Fruit fly (Drosophila melanogaster): ENCODE measurements around the gene CG45065.
A peak's percentile ranks its signal among the peaks of the same experiment; 100 is the strongest.

CG45065 gene

DNA sequence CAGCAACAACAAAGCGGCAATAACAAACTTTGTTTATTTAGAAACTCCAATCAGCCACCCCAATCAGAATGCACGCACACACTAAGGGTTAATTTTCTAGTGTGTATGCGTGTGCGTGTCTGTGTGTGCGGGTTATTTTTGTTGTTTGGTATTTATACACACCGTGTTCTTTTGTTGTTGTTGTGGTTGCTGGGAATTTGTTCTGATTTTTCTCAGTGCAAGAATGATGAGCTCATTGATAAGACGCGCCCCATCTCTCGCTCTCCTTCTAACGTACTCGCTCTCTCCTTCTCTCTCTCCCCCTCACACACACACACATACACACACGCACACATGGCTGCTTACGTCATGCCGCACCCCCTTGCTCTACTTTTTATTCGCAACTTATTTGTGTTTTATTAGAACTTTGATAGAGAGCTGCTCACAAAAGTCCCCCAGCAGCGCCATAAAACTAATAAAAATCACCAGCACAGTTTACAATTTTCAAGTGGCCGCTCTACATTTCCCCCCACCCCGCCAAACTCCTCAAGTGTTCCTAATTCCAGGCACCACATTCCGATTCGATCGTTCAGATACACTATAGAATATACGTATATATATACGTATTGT is 42.5 kb downstream of the CG45065 start:
- TF ChIP-seq rgr (GFP tag; optimal IDR thresholded peaks at IDR 0.05): peak; percentile 70
- TF ChIP-seq OdsH (GFP tag; optimal IDR thresholded peaks at IDR 0.05): peak; percentile 8
- no peak for TF ChIP-seq Myc (optimal IDR thresholded peaks at IDR 0.05)
- peak in 1 of 2 experiments; percentile 63 for TF ChIP-seq foxo (GFP tag; optimal IDR thresholded peaks at IDR 0.05)
- TF ChIP-seq Abd-B (GFP tag; optimal IDR thresholded peaks at IDR 0.05): no peak
- TF ChIP-seq psq (GFP tag; optimal IDR thresholded peaks at IDR 0.05): peak; percentile 23
- no peak for TF ChIP-seq jim (GFP tag; optimal IDR thresholded peaks at IDR 0.05)
- no peak for TF ChIP-seq CG9705 (GFP tag; optimal IDR thresholded peaks at IDR 0.05)
- TF ChIP-seq pan (optimal IDR thresholded peaks at IDR 0.05): no peak
- peak; percentile 54 for TF ChIP-seq HLH106 (tag; optimal IDR thresholded peaks at IDR 0.05)
- no peak for TF ChIP-seq lola (GFP tag; optimal IDR thresholded peaks at IDR 0.05)
- no peak for TF ChIP-seq Dif (GFP tag; optimal IDR thresholded peaks at IDR 0.05; ENCODE audit: partially characterized antibody)
- TF ChIP-seq Sp1 (GFP tag; optimal IDR thresholded peaks at IDR 0.05): no peak
- TF ChIP-seq br (GFP tag; optimal IDR thresholded peaks at IDR 0.05): no peak
- TF ChIP-seq woc (GFP tag; optimal IDR thresholded peaks at IDR 0.05): peak; percentile 0
- TF ChIP-seq CG32264 (GFP tag; optimal IDR thresholded peaks at IDR 0.05): no peak
- TF ChIP-seq brk (GFP tag; optimal IDR thresholded peaks at IDR 0.05): no peak
- no peak for TF ChIP-seq Jra (GFP tag; optimal IDR thresholded peaks at IDR 0.05)
- TF ChIP-seq h (GFP tag; optimal IDR thresholded peaks at IDR 0.05): peak; percentile 47
- TF ChIP-seq dl (GFP tag; optimal IDR thresholded peaks at IDR 0.05; ENCODE audit: insufficient read depth in 1 of 2, partially characterized antibody in 2 of 2): no peak
- TF ChIP-seq GATAd (GFP tag; optimal IDR thresholded peaks at IDR 0.05): peak; percentile 7
- no peak for TF ChIP-seq Rel (GFP tag; optimal IDR thresholded peaks at IDR 0.05)
- peak; percentile 21 for TF ChIP-seq Rel (tag; optimal IDR thresholded peaks at IDR 0.05)
- no peak for TF ChIP-seq Dfd (GFP tag; optimal IDR thresholded peaks at IDR 0.05)
- TF ChIP-seq sage (GFP tag; optimal IDR thresholded peaks at IDR 0.05): no peak
- no peak for TF ChIP-seq Mio (GFP tag; optimal IDR thresholded peaks at IDR 0.05)
- no peak for TF ChIP-seq N (GFP tag; optimal IDR thresholded peaks at IDR 0.05)
- TF ChIP-seq sv (GFP tag; optimal IDR thresholded peaks at IDR 0.05): no peak
- TF ChIP-seq tai (GFP tag; optimal IDR thresholded peaks at IDR 0.05): no peak
- peak; percentile 40 for TF ChIP-seq fru (GFP tag; optimal IDR thresholded peaks at IDR 0.05)
- TF ChIP-seq usp (GFP tag; optimal IDR thresholded peaks at IDR 0.05): no peak
- TF ChIP-seq Hr78 (GFP tag; optimal IDR thresholded peaks at IDR 0.05): no peak
- peak; percentile 48 for TF ChIP-seq ey (GFP tag; optimal IDR thresholded peaks at IDR 0.05)

DNA sequence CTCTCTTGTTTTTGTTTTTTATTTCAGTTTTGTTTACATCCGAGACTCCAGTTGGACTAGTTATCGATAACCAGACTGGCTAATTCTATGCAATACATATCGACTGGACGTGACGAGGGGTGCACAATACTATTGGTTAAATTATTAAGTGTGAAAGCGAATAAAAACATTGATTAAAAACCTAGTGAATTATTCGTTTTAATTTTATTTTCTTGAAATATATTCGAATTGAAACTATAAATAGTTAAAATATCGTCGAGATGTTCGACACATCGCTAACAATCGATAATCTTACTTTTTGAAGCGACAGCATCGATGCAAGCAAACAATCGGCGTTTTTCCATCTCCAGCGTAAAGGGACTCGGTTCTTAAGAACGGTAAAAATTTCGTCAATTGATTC is 43.3 kb downstream of the CG45065 start, which contains the start of the genes CG32590 and Flo2:
Gene CG32590, minus strand, starts transcription at position 60 of the 400 bp plus-strand sequence.
Gene Flo2, plus strand, starts transcription at position 330 of the 400 bp plus-strand sequence.
- no peak for TF ChIP-seq Rel (GFP tag; optimal IDR thresholded peaks at IDR 0.05)
- peak; percentile 56 for TF ChIP-seq Rel (tag; optimal IDR thresholded peaks at IDR 0.05)
- no peak for TF ChIP-seq Hnf4 (GFP tag; optimal IDR thresholded peaks at IDR 0.05)
- peak; percentile 68 for TF ChIP-seq GATAd (GFP tag; optimal IDR thresholded peaks at IDR 0.05)
- TF ChIP-seq OdsH (GFP tag; optimal IDR thresholded peaks at IDR 0.05): peak; percentile 73
- no peak for TF ChIP-seq Dif (GFP tag; optimal IDR thresholded peaks at IDR 0.05; ENCODE audit: partially characterized antibody)
- TF ChIP-seq dmrt93B (GFP tag; optimal IDR thresholded peaks at IDR 0.05): no peak
- peak; percentile 76 for TF ChIP-seq fru (GFP tag; optimal IDR thresholded peaks at IDR 0.05)
- peak; percentile 68 for TF ChIP-seq Sp1 (GFP tag; optimal IDR thresholded peaks at IDR 0.05)
- no peak for TF ChIP-seq Abd-B (GFP tag; optimal IDR thresholded peaks at IDR 0.05)
- peak; percentile 58 for TF ChIP-seq woc (GFP tag; optimal IDR thresholded peaks at IDR 0.05)
- peak; percentile 81 for TF ChIP-seq ey (GFP tag; optimal IDR thresholded peaks at IDR 0.05)
- peak; percentile 89 for TF ChIP-seq h (GFP tag; optimal IDR thresholded peaks at IDR 0.05)
- peak; percentile 86 for TF ChIP-seq Jra (GFP tag; optimal IDR thresholded peaks at IDR 0.05)
- TF ChIP-seq lola (GFP tag; optimal IDR thresholded peaks at IDR 0.05): no peak
- TF ChIP-seq rgr (GFP tag; optimal IDR thresholded peaks at IDR 0.05): peak; percentile 78
- TF ChIP-seq CG9705 (GFP tag; optimal IDR thresholded peaks at IDR 0.05): peak; percentile 50
- TF ChIP-seq Mio (GFP tag; optimal IDR thresholded peaks at IDR 0.05): peak; percentile 27
- peak; percentile 64 for TF ChIP-seq CG32264 (GFP tag; optimal IDR thresholded peaks at IDR 0.05)
- peak; percentile 71 for TF ChIP-seq psq (GFP tag; optimal IDR thresholded peaks at IDR 0.05)
- TF ChIP-seq sv (GFP tag; optimal IDR thresholded peaks at IDR 0.05): peak; percentile 50
- no peak for TF ChIP-seq brk (GFP tag; optimal IDR thresholded peaks at IDR 0.05)
- TF ChIP-seq usp (GFP tag; optimal IDR thresholded peaks at IDR 0.05): no peak
- no peak for TF ChIP-seq tai (GFP tag; optimal IDR thresholded peaks at IDR 0.05)
- no peak for TF ChIP-seq Dfd (GFP tag; optimal IDR thresholded peaks at IDR 0.05)
- peak; percentile 69 for TF ChIP-seq HLH106 (tag; optimal IDR thresholded peaks at IDR 0.05)
- TF ChIP-seq Hr83 (GFP tag; optimal IDR thresholded peaks at IDR 0.05; ENCODE audit: poor library complexity, severe bottlenecking): no peak
- TF ChIP-seq br (GFP tag; optimal IDR thresholded peaks at IDR 0.05): peak; percentile 63
- TF ChIP-seq Hr78 (GFP tag; optimal IDR thresholded peaks at IDR 0.05): no peak
- TF ChIP-seq pan (optimal IDR thresholded peaks at IDR 0.05): no peak
- TF ChIP-seq dsf (GFP tag; optimal IDR thresholded peaks at IDR 0.05; ENCODE audit: borderline replicate concordance): peak; percentile 72
- TF ChIP-seq foxo (GFP tag; optimal IDR thresholded peaks at IDR 0.05): peak in 1 of 2 experiments; percentile 83
- TF ChIP-seq dl (GFP tag; optimal IDR thresholded peaks at IDR 0.05; ENCODE audit: insufficient read depth in 1 of 2, partially characterized antibody in 2 of 2): no peak
- no peak for TF ChIP-seq N (GFP tag; optimal IDR thresholded peaks at IDR 0.05)
- peak; percentile 23 for TF ChIP-seq sage (GFP tag; optimal IDR thresholded peaks at IDR 0.05)
- TF ChIP-seq Vsx2 (GFP tag; optimal IDR thresholded peaks at IDR 0.05; ENCODE audit: partially characterized antibody): no peak
- no peak for TF ChIP-seq CrebA (GFP tag; optimal IDR thresholded peaks at IDR 0.05; ENCODE audit: borderline replicate concordance)
- no peak for TF ChIP-seq jim (GFP tag; optimal IDR thresholded peaks at IDR 0.05)
- TF ChIP-seq Myc (optimal IDR thresholded peaks at IDR 0.05): no peak
